Worm (Caenorhabditis elegans) whole organism, young adult: ENCODE measurements around the gene C27D9.1.

ENCODE experiments used
- B0261.1 ChIP-seq: sonication (generic microtip); optimal IDR thresholded peaks from 2 replicates; lab custom pipeline; 2016; ENCODE audit warnings: mild to moderate bottlenecking, missing genetic modification characterization, moderate library complexity, missing compliant biosample characterization
- C06A6.2 ChIP-seq: fragments of 200-800 bp; sonication (Bioruptor generic); conservative IDR thresholded peaks from 2 replicates; pipeline ENCODE4 v1.3.6; 2022; ENCODE audit warnings: missing genetic modification characterization, missing compliant biosample characterization
- D2030.7 ChIP-seq: fragments of 200-800 bp; sonication (Bioruptor generic); IDR thresholded peaks from 2 replicates; pipeline ENCODE4 v1.3.6; 2022; ENCODE audit warnings: missing genetic modification reagents, missing genetic modification characterization, missing compliant biosample characterization
- F52B5.7 ChIP-seq: sonication (generic microtip); optimal IDR thresholded peaks from 2 replicates; lab custom pipeline; 2016; ENCODE audit warnings: mild to moderate bottlenecking, missing genetic modification characterization, missing compliant biosample characterization
- K12H6.12 ChIP-seq: fragments of 200-800 bp; sonication (Bioruptor generic); optimal IDR thresholded peaks from 2 replicates; lab custom pipeline; 2018; ENCODE audit warnings: mild to moderate bottlenecking, missing genetic modification characterization, missing compliant biosample characterization
- T07F8.4 ChIP-seq: sonication (generic microtip); optimal IDR thresholded peaks from 2 replicates; lab custom pipeline; 2016; ENCODE audit warnings: mild to moderate bottlenecking, missing genetic modification characterization, moderate library complexity, missing compliant biosample characterization
- Y56A3A.18 ChIP-seq: fragments of 200-800 bp; sonication (Bioruptor generic); IDR thresholded peaks from 2 replicates; pipeline ENCODE4 v1.3.6; 2022; ENCODE audit warnings: missing genetic modification reagents, missing genetic modification characterization, missing compliant biosample characterization
- Y67H2A.10 ChIP-seq: fragments of 200-800 bp; sonication (Bioruptor generic); conservative IDR thresholded peaks from 2 replicates; pipeline ENCODE4 v1.3.6; 2022; ENCODE audit warnings: missing genetic modification reagents, missing genetic modification characterization, missing compliant biosample characterization
- atf-7 ChIP-seq: sonication (generic microtip); optimal IDR thresholded peaks from 2 replicates; lab custom pipeline; 2017; ENCODE audit warnings: mild to moderate bottlenecking, missing genetic modification characterization, missing compliant biosample characterization
- attf-3 ChIP-seq: fragments of 200-800 bp; sonication (Bioruptor generic); conservative IDR thresholded peaks from 2 replicates; pipeline ENCODE4 v1.3.6; 2022; ENCODE audit warnings: missing genetic modification reagents, missing genetic modification characterization, missing compliant biosample characterization
- dox-1 ChIP-seq: fragments of 200-800 bp; sonication (Bioruptor generic); IDR thresholded peaks from 2 replicates; pipeline ENCODE4 v1.3.6; 2022; ENCODE audit warnings: missing genetic modification reagents, missing genetic modification characterization, missing compliant biosample characterization
- egl-18 ChIP-seq: fragments of 200-800 bp; sonication (Bioruptor generic); IDR thresholded peaks from 2 replicates; pipeline ENCODE4 v1.3.6; 2022; ENCODE audit warnings: missing genetic modification reagents, missing genetic modification characterization, missing compliant biosample characterization
- ekl-4 ChIP-seq: fragments of 200-800 bp; sonication (Bioruptor generic); IDR thresholded peaks from 2 replicates; pipeline ENCODE4 v1.3.6; 2022; ENCODE audit warnings: missing genetic modification reagents, missing genetic modification characterization, missing compliant biosample characterization
- ets-4 ChIP-seq: fragments of 200-800 bp; sonication (Bioruptor generic); optimal IDR thresholded peaks from 2 replicates; lab custom pipeline; 2018; ENCODE audit warnings: mild to moderate bottlenecking, missing genetic modification characterization, missing compliant biosample characterization
- gei-17 ChIP-seq: fragments of 200-800 bp; sonication (Bioruptor generic); optimal IDR thresholded peaks from 2 replicates; lab custom pipeline; 2018; ENCODE audit warnings: mild to moderate bottlenecking, missing genetic modification characterization, missing compliant biosample characterization
- hlh-26 ChIP-seq: fragments of 200-800 bp; sonication (Bioruptor generic); conservative IDR thresholded peaks from 2 replicates; pipeline ENCODE4 v1.3.6; 2022; ENCODE audit warnings: missing genetic modification reagents, missing genetic modification characterization, missing compliant biosample characterization
- lag-1 ChIP-seq: fragments of 200-800 bp; sonication (Bioruptor generic); IDR thresholded peaks from 2 replicates; pipeline ENCODE4 v1.3.6; 2022; ENCODE audit warnings: missing genetic modification reagents, missing genetic modification characterization, missing compliant biosample characterization
- let-607 ChIP-seq, 2 experiments: fragments of 200-800 bp in 1 of 2; sonication (Bioruptor generic) in 1 of 2; sonication (generic microtip) in 1 of 2; optimal IDR thresholded peaks; 2 replicates each; lab custom pipeline; 2016 to 2018; ENCODE audit warnings: mild to moderate bottlenecking in 2 of 2, missing compliant biosample characterization in 2 of 2, missing genetic modification characterization in 2 of 2, moderate library complexity in 2 of 2, missing genotype in 1 of 2
- lin-35 ChIP-seq, 3 experiments: fragments of 150-350 bp in 2 of 3; sonication (generic microtip) in 1 of 3; optimal IDR thresholded peaks; 2 replicates each; lab custom pipeline; 2014 to 2018; ENCODE audit warnings: missing biosample characterization in 3 of 3, missing genetic modification characterization in 3 of 3, missing genetic modification reagents in 3 of 3
- madf-8 ChIP-seq: fragments of 200-800 bp; sonication (Bioruptor generic); conservative IDR thresholded peaks from 2 replicates; pipeline ENCODE4 v1.3.6; 2022; ENCODE audit warnings: missing genetic modification reagents, missing genetic modification characterization, missing compliant biosample characterization
- mcd-1 ChIP-seq: fragments of 200-800 bp; sonication (Bioruptor generic); IDR thresholded peaks from 2 replicates; pipeline ENCODE4 v1.3.6; 2022; ENCODE audit warnings: missing genetic modification reagents, missing genetic modification characterization, missing compliant biosample characterization
- mel-28 ChIP-seq: sonication (generic microtip); optimal IDR thresholded peaks from 2 replicates; lab custom pipeline; 2016; ENCODE audit warnings: borderline replicate concordance, mild to moderate bottlenecking, missing genetic modification characterization, missing compliant biosample characterization
- mes-4 ChIP-seq: sonication (generic microtip); optimal IDR thresholded peaks from 2 replicates; lab custom pipeline; 2016; ENCODE audit warnings: missing genotype, missing genetic modification characterization, missing compliant biosample characterization
- nfya-2 ChIP-seq: fragments of 200-800 bp; sonication (Bioruptor generic); IDR thresholded peaks from 2 replicates; pipeline ENCODE4 v1.3.6; 2022; ENCODE audit warnings: missing genetic modification reagents, missing genetic modification characterization, missing compliant biosample characterization
- nfyb-1 ChIP-seq: fragments of 200-800 bp; sonication (Bioruptor generic); IDR thresholded peaks from 2 replicates; pipeline ENCODE4 v1.3.6; 2022; ENCODE audit warnings: missing genetic modification reagents, missing genetic modification characterization, missing compliant biosample characterization
- nhr-179 ChIP-seq: sonication (generic microtip); optimal IDR thresholded peaks from 2 replicates; lab custom pipeline; 2016; ENCODE audit warnings: mild to moderate bottlenecking, missing genetic modification characterization, missing compliant biosample characterization
- nhr-80 ChIP-seq: sonication (generic microtip); optimal IDR thresholded peaks from 2 replicates; lab custom pipeline; 2016; ENCODE audit warnings: missing genetic modification characterization, missing compliant biosample characterization
- pbrm-1 ChIP-seq: fragments of 200-800 bp; sonication (Bioruptor generic); IDR thresholded peaks from 2 replicates; pipeline ENCODE4 v1.3.6; 2022; ENCODE audit warnings: missing genetic modification reagents, missing genetic modification characterization, missing compliant biosample characterization
- rec-8 ChIP-seq, 2 experiments: sonication (generic microtip); optimal IDR thresholded peaks; 2 replicates each; lab custom pipeline; 2016; ENCODE audit warnings: mild to moderate bottlenecking in 2 of 2, missing genetic modification characterization in 2 of 2, missing genetic modification reagents in 2 of 2, missing genotype in 2 of 2, missing biosample characterization in 1 of 2, missing compliant biosample characterization in 1 of 2, moderate library complexity in 1 of 2
- rpc-1 ChIP-seq, 2 experiments: fragments of 150-350 bp in 1 of 2; sonication (generic microtip) in 1 of 2; optimal IDR thresholded peaks; 2 replicates each; lab custom pipeline; 2014 to 2018; ENCODE audit warnings: missing biosample characterization in 1 of 2, missing genetic modification characterization in 1 of 2, missing genetic modification reagents in 1 of 2, missing genotype in 1 of 2
- sdz-38 ChIP-seq: sonication (generic microtip); optimal IDR thresholded peaks from 2 replicates; lab custom pipeline; 2016; ENCODE audit warnings: missing genotype, missing genetic modification characterization, missing compliant biosample characterization
- sea-2 ChIP-seq: fragments of 200-800 bp; sonication (Bioruptor generic); IDR thresholded peaks from 2 replicates; pipeline ENCODE4 v1.3.6; 2022; ENCODE audit warnings: missing genetic modification characterization, missing compliant biosample characterization
- snpc-1.1 ChIP-seq: sonication (generic microtip); optimal IDR thresholded peaks from 2 replicates; lab custom pipeline; 2017; ENCODE audit warnings: missing genetic modification characterization, mild to moderate bottlenecking, missing compliant biosample characterization, antibody characterized with exemption, moderate library complexity, missing genotype, missing genetic modification reagents; ENCODE audit not compliant: insufficient read depth
- sptf-2 ChIP-seq: fragments of 200-800 bp; sonication (Bioruptor generic); optimal IDR thresholded peaks from 2 replicates; lab custom pipeline; 2018; ENCODE audit warnings: mild to moderate bottlenecking, missing genetic modification characterization, missing compliant biosample characterization
- tbp1 ChIP-seq: fragments of 200-800 bp; sonication (Bioruptor generic); optimal IDR thresholded peaks from 2 replicates; lab custom pipeline; 2018; ENCODE audit warnings: mild to moderate bottlenecking, missing genetic modification characterization, missing compliant biosample characterization
- tbx-9 ChIP-seq: sonication (generic microtip); optimal IDR thresholded peaks from 2 replicates; lab custom pipeline; 2016; ENCODE audit warnings: borderline replicate concordance, missing genetic modification characterization, inconsistent platforms, missing compliant biosample characterization
- unc-130 ChIP-seq: sonication (generic microtip); optimal IDR thresholded peaks from 2 replicates; lab custom pipeline; 2016; ENCODE audit warnings: missing genetic modification reagents, missing genetic modification characterization, missing compliant biosample characterization
- unc-62 ChIP-seq: fragments of 150-350 bp; optimal IDR thresholded peaks from 2 replicates; lab custom pipeline; 2014; ENCODE audit warnings: missing biosample characterization, missing genetic modification reagents, missing genetic modification characterization
- xnd-1 ChIP-seq: sonication (generic microtip); optimal IDR thresholded peaks from 2 replicates; lab custom pipeline; 2016; ENCODE audit warnings: missing genotype, missing genetic modification reagents, missing genetic modification characterization, missing compliant biosample characterization
- ztf-22 ChIP-seq: fragments of 200-800 bp; sonication (Bioruptor generic); optimal IDR thresholded peaks from 2 replicates; lab custom pipeline; 2018; ENCODE audit warnings: mild to moderate bottlenecking, missing genetic modification characterization, moderate library complexity, missing compliant biosample characterization
- ztf-6 ChIP-seq: fragments of 200-800 bp; sonication (Bioruptor generic); IDR thresholded peaks from 2 replicates; pipeline ENCODE4 v1.3.6; 2022; ENCODE audit warnings: missing genetic modification reagents, missing genetic modification characterization, missing compliant biosample characterization

The C27D9.1 gene

ce11 chrII:4769096-4769495 lies 15.9 kb downstream of the C27D9.1 start:
- TF ChIP-seq nfya-2 (no peak), dox-1 (peak; percentile 26; the same call in 1 of the 2 replicates), Y67H2A.10 (GFP tag; lab: Robert Waterston, UW) (no peak), ets-4 (GFP tag; lab: Kevin White, UChicago) (peak; percentile 76), tbp1 (GFP tag; lab: Kevin White, UChicago) (peak; percentile 34), xnd-1 (no peak), ekl-4 (GFP tag; lab: Robert Waterston, UW) (no peak), unc-130 (GFP tag; lab: Kevin White, UChicago) (no peak), nhr-80 (tag; lab: Kevin White, UChicago) (peak; percentile 85), nfyb-1 (GFP tag; lab: Robert Waterston, UW) (no peak), lag-1 (GFP tag; lab: Robert Waterston, UW) (no peak), mes-4 (tag; lab: Kevin White, UChicago) (no peak), atf-7 (tag; lab: Kevin White, UChicago) (peak; percentile 51), let-607 (tag; optimal IDR thresholded peaks at IDR 0.05; lab: Kevin White, UChicago) (peak; percentile 9 to 38), nhr-179 (no peak), ztf-22 (GFP tag; lab: Kevin White, UChicago) (peak; percentile 54), gei-17 (no peak), mcd-1 (no peak), pbrm-1 (GFP tag; lab: Robert Waterston, UW) (no peak), unc-62 (GFP tag; lab: Kevin White, UChicago) (peak; percentile 96), sea-2 (GFP tag; lab: Robert Waterston, UW) (no peak), attf-3 (GFP tag; lab: Robert Waterston, UW) (no peak)

ce11 chrII:4769886-4770285 lies 16.7 kb downstream of the C27D9.1 start:
- TF ChIP-seq unc-62 (GFP tag; lab: Kevin White, UChicago) (peak; percentile 55), madf-8 (no peak), lin-35 (GFP tag; optimal IDR thresholded peaks at IDR 0.05; lab: Kevin White, UChicago) (no peak), egl-18 (GFP tag; lab: Robert Waterston, UW) (no peak), atf-7 (tag; lab: Kevin White, UChicago) (no peak), hlh-26 (no peak), B0261.1 (tag; lab: Kevin White, UChicago) (no peak), ztf-6 (no peak), rpc-1 (optimal IDR thresholded peaks at IDR 0.05; lab: Kevin White, UChicago) (no peak), rpc-1 (tag; optimal IDR thresholded peaks at IDR 0.05; lab: Kevin White, UChicago) (no peak), tbx-9 (tag; lab: Kevin White, UChicago) (no peak), dox-1 (peak; percentile 70), D2030.7 (GFP tag; lab: Robert Waterston, UW) (no peak), Y56A3A.18 (GFP tag; lab: Robert Waterston, UW) (no peak), rec-8 (tag; optimal IDR thresholded peaks at IDR 0.05; lab: Kevin White, UChicago) (no peak), C06A6.2 (GFP tag; lab: Robert Waterston, UW) (no peak), sptf-2 (no peak), ets-4 (GFP tag; lab: Kevin White, UChicago) (peak; percentile 65), K12H6.12 (no peak), snpc-1.1 (tag; lab: Kevin White, UChicago) (no peak), ztf-22 (GFP tag; lab: Kevin White, UChicago) (peak; percentile 5), lag-1 (GFP tag; lab: Robert Waterston, UW) (no peak), nhr-80 (tag; lab: Kevin White, UChicago) (peak; percentile 87), T07F8.4 (tag; lab: Kevin White, UChicago) (no peak), F52B5.7 (no peak), mel-28 (tag; lab: Kevin White, UChicago) (no peak), sdz-38 (tag; lab: Kevin White, UChicago) (no peak)
